Worm (Caenorhabditis elegans): ENCODE data around the gene srz-25.

ce11 chrV:17546931-17547330 lies 6.5 kb downstream of the srz-25 start:
- no peak for TF ChIP-seq med-1 (GFP tag; optimal IDR thresholded peaks at IDR 0.05; ENCODE audit: insufficient read depth)
- no peak for TF ChIP-seq T22C8.4 (GFP tag; IDR thresholded peaks at IDR 0.05)
- TF ChIP-seq cog-1 (tag; optimal IDR thresholded peaks at IDR 0.05): no peak
- TF ChIP-seq flt-1 (GFP tag; IDR thresholded peaks at IDR 0.05): no peak
- TF ChIP-seq ref-1 (GFP tag; conservative IDR thresholded peaks at IDR 0.05): no peak
- TF ChIP-seq klf-2 (GFP tag; conservative IDR thresholded peaks at IDR 0.05): no peak
- TF ChIP-seq tab-1 (GFP tag; IDR thresholded peaks at IDR 0.05): no peak
